Fruit fly (Drosophila melanogaster): ENCODE data around the gene X11Lbeta.

Gene X11Lbeta

dm6 chrX:10600254-10600916, 27.2 kb upstream of the X11Lbeta start (continued):
- TF ChIP-seq CG18599 (GFP tag; optimal IDR thresholded peaks at IDR 0.05) (peak; percentile 39), CG7372 (GFP tag; IDR thresholded peaks at IDR 0.05) (0 out of 2 replicates have a peak, but pooled peaks have one; percentile 32), CG11085 (GFP tag; IDR thresholded peaks at IDR 0.05) (peak; percentile 62; the same call in 1 of the 2 replicates), gce (GFP tag; IDR thresholded peaks at IDR 0.05) (peak; percentile 34; the same call in 1 of the 3 replicates), pzg (GFP tag; optimal IDR thresholded peaks at IDR 0.05) (peak; percentile 4), sens (GFP tag) (peak; percentile 86), HmgD (GFP tag; optimal IDR thresholded peaks at IDR 0.05) (no peak), dati (GFP tag; IDR thresholded peaks at IDR 0.05) (peak; percentile 62; the same call in 1 of the 2 replicates), CG10366 (GFP tag; IDR thresholded peaks at IDR 0.05) (peak; percentile 65; the same call in 1 of the 2 replicates), CG3281 (GFP tag; optimal IDR thresholded peaks at IDR 0.05) (peak; percentile 44), CG15601 (tag; optimal IDR thresholded peaks at IDR 0.05) (no peak), CG13624 (GFP tag; optimal IDR thresholded peaks at IDR 0.05) (peak; percentile 39), E2f2 (GFP tag; IDR thresholded peaks at IDR 0.05) (peak; percentile 54; the same call in 1 of the 2 replicates), kay (GFP tag; optimal IDR thresholded peaks at IDR 0.05) (no peak), C15 (GFP tag; IDR thresholded peaks at IDR 0.05) (0 out of 3 replicates have a peak, but pooled peaks have one; percentile 8), B-H1 (GFP tag; IDR thresholded peaks at IDR 0.05) (peak; percentile 43; the same call in 2 of the 3 replicates), Dek (tag; optimal IDR thresholded peaks at IDR 0.05) (peak; percentile 9), Kr (GFP tag; optimal IDR thresholded peaks at IDR 0.05) (no peak), klu (GFP tag; IDR thresholded peaks at IDR 0.05) (no peak), Dbx (GFP tag; IDR thresholded peaks at IDR 0.05) (peak; percentile 47; the same call in 1 of the 3 replicates), br (optimal IDR thresholded peaks at IDR 0.05) (no peak), tap (tag; optimal IDR thresholded peaks at IDR 0.05) (peak; percentile 49), bab2 (GFP tag; optimal IDR thresholded peaks at IDR 0.05) (peak; percentile 32), Deaf1 (tag; optimal IDR thresholded peaks at IDR 0.05) (peak; percentile 6), croc (GFP tag; conservative IDR thresholded peaks at IDR 0.05) (peak; percentile 31; the same call in 2 of the 3 replicates), sug (tag; optimal IDR thresholded peaks at IDR 0.05) (peak; percentile 91), sens-2 (GFP tag; IDR thresholded peaks at IDR 0.05) (peak; percentile 42; the same call in 1 of the 2 replicates), zfh1 (GFP tag; IDR thresholded peaks at IDR 0.05) (peak; percentile 75), D19A (tag; optimal IDR thresholded peaks at IDR 0.05) (peak; percentile 17), lilli (GFP tag; optimal IDR thresholded peaks at IDR 0.05) (peak; percentile 46), shn (GFP tag; optimal IDR thresholded peaks at IDR 0.05) (no peak), CG2120 (GFP tag; optimal IDR thresholded peaks at IDR 0.05) (peak; percentile 59), esg (GFP tag; conservative IDR thresholded peaks at IDR 0.05) (peak; percentile 61; the same call in 1 of the 2 replicates), mam (GFP tag; optimal IDR thresholded peaks at IDR 0.05) (peak; percentile 66), CG1233 (GFP tag; optimal IDR thresholded peaks at IDR 0.05) (peak; percentile 41), disco-r (GFP tag; optimal IDR thresholded peaks at IDR 0.05) (peak; percentile 39), CG14441 (GFP tag; IDR thresholded peaks at IDR 0.05) (peak; percentile 77), MBD-R2 (GFP tag; IDR thresholded peaks at IDR 0.05) (peak; percentile 26; the same call in 1 of the 2 replicates), ken (GFP tag; IDR thresholded peaks at IDR 0.05) (peak; percentile 71), grau (tag; optimal IDR thresholded peaks at IDR 0.05) (peak; percentile 89), CG1603 (tag; optimal IDR thresholded peaks at IDR 0.05) (peak; percentile 68), rib (GFP tag; IDR thresholded peaks at IDR 0.05) (no peak), jing (GFP tag; optimal IDR thresholded peaks at IDR 0.05) (no peak), CG9609 (GFP tag; optimal IDR thresholded peaks at IDR 0.05) (peak; percentile 24), CG6654 (GFP tag; optimal IDR thresholded peaks at IDR 0.05) (no peak), CG3726 (GFP tag; IDR thresholded peaks at IDR 0.05) (peak; percentile 70; the same call in 2 of the 3 replicates), Ssrp (tag; optimal IDR thresholded peaks at IDR 0.05) (peak; percentile 25), CG18476 (GFP tag; optimal IDR thresholded peaks at IDR 0.05) (no peak), Rfx (GFP tag; IDR thresholded peaks at IDR 0.05) (peak; percentile 71), CG12391 (tag; optimal IDR thresholded peaks at IDR 0.05) (peak; percentile 37), CG17361 (GFP tag; IDR thresholded peaks at IDR 0.05) (peak; percentile 39; the same call in 2 of the 3 replicates)
